Worm (Caenorhabditis elegans) whole organism, mixed stage, embryonic: Measurements from ENCODE around the gene nlr-1.
A peak's percentile ranks its signal among the peaks of the same experiment; 100 is the strongest.
"Not testable (repeated sequence)": the region's sequence is repeated elsewhere in the genome, so short reads cannot be mapped to it uniquely, and the experiment has no call there.

ENCODE experiments used
- bed-3 ChIP-seq: fragments of 200-800 bp; sonication (Bioruptor generic); optimal IDR thresholded peaks from 3 replicates; lab custom pipeline; 2018; ENCODE audit warnings: mild to moderate bottlenecking, missing genetic modification characterization, moderate library complexity, missing compliant biosample characterization
- blmp-1 ChIP-seq: fragments of 150-350 bp; optimal IDR thresholded peaks from 2 replicates; lab custom pipeline; 2014; ENCODE audit warnings: missing biosample characterization, missing genetic modification characterization
- ceh-39 ChIP-seq: fragments of 150-350 bp; optimal IDR thresholded peaks from 2 replicates; lab custom pipeline; 2014; ENCODE audit warnings: missing biosample characterization, missing genetic modification characterization
- ceh-43 ChIP-seq: fragments of 200-800 bp; sonication (Bioruptor generic); optimal IDR thresholded peaks from 2 replicates; lab custom pipeline; 2018; ENCODE audit warnings: mild to moderate bottlenecking, missing genetic modification characterization, moderate library complexity, missing compliant biosample characterization
- ceh-83 ChIP-seq: fragments of 200-800 bp; sonication (Bioruptor generic); optimal IDR thresholded peaks from 2 replicates; lab custom pipeline; 2018; ENCODE audit warnings: mild to moderate bottlenecking, missing genetic modification characterization, missing compliant biosample characterization
- ces-1 ChIP-seq: fragments of 150-350 bp; optimal IDR thresholded peaks from 2 replicates; lab custom pipeline; 2014; ENCODE audit warnings: missing biosample characterization, missing genetic modification reagents, missing genetic modification characterization
- cnd-1 ChIP-seq: fragments of 200-800 bp; sonication (Bioruptor generic); optimal IDR thresholded peaks from 2 replicates; lab custom pipeline; 2018; ENCODE audit warnings: mild to moderate bottlenecking, missing genetic modification characterization, missing compliant biosample characterization
- drap-1 ChIP-seq: fragments of 200-800 bp; sonication (Bioruptor generic); optimal IDR thresholded peaks from 3 replicates; lab custom pipeline; 2018; ENCODE audit warnings: mild to moderate bottlenecking, missing genetic modification characterization, missing compliant biosample characterization
- elt-1 ChIP-seq: sonication (generic microtip); optimal IDR thresholded peaks from 2 replicates; lab custom pipeline; 2017; ENCODE audit warnings: missing genetic modification characterization, mild to moderate bottlenecking, missing compliant biosample characterization, antibody characterized with exemption, moderate library complexity, borderline replicate concordance; ENCODE audit not compliant: insufficient read depth
- flh-1 ChIP-seq: fragments of 200-800 bp; sonication (Bioruptor generic); optimal IDR thresholded peaks from 2 replicates; lab custom pipeline; 2018; ENCODE audit warnings: mild to moderate bottlenecking, missing genetic modification characterization, moderate library complexity, missing compliant biosample characterization
- ham-2 ChIP-seq: fragments of 200-800 bp; sonication (Bioruptor generic); optimal IDR thresholded peaks from 2 replicates; lab custom pipeline; 2018; ENCODE audit warnings: mild to moderate bottlenecking, missing genetic modification characterization, missing compliant biosample characterization
- hlh-1 ChIP-seq: fragments of 150-350 bp; optimal IDR thresholded peaks from 2 replicates; lab custom pipeline; 2014; ENCODE audit warnings: missing biosample characterization, missing genetic modification reagents, missing genetic modification characterization
- lin-13 ChIP-seq: fragments of 150-350 bp; optimal IDR thresholded peaks from 2 replicates; lab custom pipeline; 2014; ENCODE audit warnings: missing biosample characterization, missing genetic modification characterization
- lin-32 ChIP-seq: fragments of 200-800 bp; sonication (Bioruptor generic); optimal IDR thresholded peaks from 2 replicates; lab custom pipeline; 2018; ENCODE audit warnings: mild to moderate bottlenecking, missing genetic modification characterization, missing compliant biosample characterization
- lsy-2 ChIP-seq: fragments of 150-350 bp; optimal IDR thresholded peaks from 2 replicates; lab custom pipeline; 2014; ENCODE audit warnings: missing biosample characterization, missing genetic modification characterization
- mab-5 ChIP-seq: fragments of 150-350 bp; optimal IDR thresholded peaks from 2 replicates; lab custom pipeline; 2014; ENCODE audit warnings: missing biosample characterization, missing genetic modification characterization
- mep-1 ChIP-seq: fragments of 150-350 bp; optimal IDR thresholded peaks from 2 replicates; lab custom pipeline; 2017; ENCODE audit warnings: missing biosample characterization, missing genetic modification reagents, missing genetic modification characterization, inconsistent platforms
- mls-2 ChIP-seq: sonication (generic microtip); optimal IDR thresholded peaks from 2 replicates; lab custom pipeline; 2016; ENCODE audit warnings: mild to moderate bottlenecking, missing genetic modification characterization, moderate library complexity, missing compliant biosample characterization
- nhr-12 ChIP-seq: fragments of 150-350 bp; optimal IDR thresholded peaks from 2 replicates; lab custom pipeline; 2014; ENCODE audit warnings: missing biosample characterization, missing genetic modification characterization
- nhr-2 ChIP-seq: fragments of 150-350 bp; optimal IDR thresholded peaks from 2 replicates; lab custom pipeline; 2014; ENCODE audit warnings: missing biosample characterization, missing genetic modification characterization
- nhr-237 ChIP-seq: fragments of 150-350 bp; optimal IDR thresholded peaks from 2 replicates; lab custom pipeline; 2014; ENCODE audit warnings: missing biosample characterization, missing genetic modification characterization
- nhr-76 ChIP-seq: sonication (generic microtip); optimal IDR thresholded peaks from 2 replicates; lab custom pipeline; 2017; ENCODE audit warnings: missing biosample characterization, missing genetic modification characterization
- sem-2 ChIP-seq: fragments of 200-800 bp; sonication (Bioruptor generic); optimal IDR thresholded peaks from 2 replicates; lab custom pipeline; 2018; ENCODE audit warnings: mild to moderate bottlenecking, missing genetic modification characterization, missing compliant biosample characterization
- snpc-4 ChIP-seq: fragments of 150-350 bp; optimal IDR thresholded peaks from 2 replicates; lab custom pipeline; 2014; ENCODE audit warnings: missing biosample characterization, missing genetic modification characterization
- sptf-1 ChIP-seq: sonication (generic microtip); optimal IDR thresholded peaks from 2 replicates; lab custom pipeline; 2017; ENCODE audit warnings: mild to moderate bottlenecking, missing genetic modification characterization, moderate library complexity, missing compliant biosample characterization
- tbx-8 ChIP-seq: fragments of 200-800 bp; sonication (Bioruptor generic); optimal IDR thresholded peaks from 2 replicates; lab custom pipeline; 2018; ENCODE audit warnings: mild to moderate bottlenecking, missing genetic modification characterization, moderate library complexity, missing compliant biosample characterization
- unc-120 ChIP-seq: sonication (generic microtip); optimal IDR thresholded peaks from 2 replicates; lab custom pipeline; 2017; ENCODE audit warnings: missing genetic modification characterization, missing compliant biosample characterization; ENCODE audit not compliant: poor library complexity, severe bottlenecking
- unc-39 ChIP-seq: fragments of 150-350 bp; optimal IDR thresholded peaks from 2 replicates; lab custom pipeline; 2014; ENCODE audit warnings: missing biosample characterization, missing genetic modification characterization

The nlr-1 gene

ce11 chrIV:12143231-12143630 is 34.9 kb downstream of the nlr-1 start, which contains the start of gene B0001.5:
Gene B0001.5 (minus strand): TSS chrIV:12143331.
- no peak for TF ChIP-seq unc-39
- no peak for TF ChIP-seq mep-1 (tag; lab: Kevin White, UChicago)
- TF ChIP-seq drap-1 (GFP tag; lab: Kevin White, UChicago), result no peak

ce11 chrIV:12140959-12141358 is 37.2 kb downstream of the nlr-1 start, which contains the start of gene B0001.8:
Gene B0001.8 (minus strand): TSS chrIV:12141059.
- TF ChIP-seq unc-39 (no peak), cnd-1 (tag; lab: Kevin White, UChicago) (no peak), ham-2 (GFP tag; lab: Kevin White, UChicago) (no peak), mls-2 (no peak), unc-120 (tag; lab: Kevin White, UChicago) (no peak), ces-1 (GFP tag; lab: Kevin White, UChicago) (no peak), flh-1 (GFP tag; lab: Kevin White, UChicago) (no peak), lin-32 (GFP tag; lab: Kevin White, UChicago) (no peak), lsy-2 (tag; lab: Kevin White, UChicago) (no peak), hlh-1 (tag; lab: Kevin White, UChicago) (no peak), mep-1 (tag; lab: Kevin White, UChicago) (no peak), bed-3 (GFP tag; lab: Kevin White, UChicago) (no peak), ceh-39 (tag; lab: Kevin White, UChicago) (no peak), snpc-4 (tag; lab: Kevin White, UChicago) (no peak), tbx-8 (GFP tag; lab: Kevin White, UChicago) (no peak), lin-13 (tag; lab: Kevin White, UChicago) (no peak), nhr-76 (tag; lab: Kevin White, UChicago) (no peak), blmp-1 (tag; lab: Kevin White, UChicago) (no peak), sem-2 (GFP tag; lab: Kevin White, UChicago) (no peak), sptf-1 (tag; lab: Kevin White, UChicago) (no peak)

- not testable (repeated sequence) for TF ChIP-seq ceh-83; elt-1 (tag; lab: Kevin White, UChicago); lsy-2 (tag; lab: Kevin White, UChicago)
Observed at ce11 chrIV:12138093-12138492, 40.0 kb downstream of the nlr-1 start, which contains the start of gene B0001.4. Gene B0001.4 (minus strand): TSS chrIV:12138193.

ce11 chrIV:12134991-12135390 is 43.1 kb downstream of the nlr-1 start:
- TF ChIP-seq ceh-43, result no peak
- TF ChIP-seq mab-5 (tag; lab: Kevin White, UChicago), result no peak
- peak; percentile 6 for TF ChIP-seq ces-1 (GFP tag; lab: Kevin White, UChicago)
- TF ChIP-seq bed-3 (GFP tag; lab: Kevin White, UChicago), result no peak
- TF ChIP-seq, all 35 proteins: peak for 1

- peak; percentile 91 for TF ChIP-seq nhr-2
- no peak for TF ChIP-seq mab-5 (tag; lab: Kevin White, UChicago)
- no peak for TF ChIP-seq nhr-12 (tag; lab: Kevin White, UChicago)
Observed at ce11 chrIV:12133776-12134175, 44.4 kb downstream of the nlr-1 start.

- TF ChIP-seq ceh-83, result no peak
- TF ChIP-seq nhr-237 (tag; lab: Kevin White, UChicago), result no peak
- no peak for TF ChIP-seq sem-2 (GFP tag; lab: Kevin White, UChicago)
- peak; percentile 68 for TF ChIP-seq ces-1 (GFP tag; lab: Kevin White, UChicago)
- no peak for TF ChIP-seq nhr-12 (tag; lab: Kevin White, UChicago)
Observed at ce11 chrIV:12131308-12132072, 46.6 kb downstream of the nlr-1 start.
